Worm (Caenorhabditis elegans) whole organism, midembryonic: ENCODE measurements around the gene ced-13.

Source experiments
- T22C8.4 ChIP-seq: fragments of 200-800 bp; sonication (Bioruptor generic); IDR thresholded peaks from 2 replicates; pipeline ENCODE4 v1.3.6; 2022; ENCODE audit warnings: missing genetic modification characterization, missing compliant biosample characterization
- cog-1 ChIP-seq: sonication (generic microtip); optimal IDR thresholded peaks from 2 replicates; lab custom pipeline; 2016; ENCODE audit warnings: missing genetic modification characterization, missing compliant biosample characterization
- flt-1 ChIP-seq: fragments of 200-800 bp; sonication (Bioruptor generic); IDR thresholded peaks from 2 replicates; pipeline ENCODE4 v1.3.6; 2022; ENCODE audit warnings: missing genetic modification characterization, missing compliant biosample characterization
- klf-2 ChIP-seq: fragments of 200-800 bp; sonication (Bioruptor generic); conservative IDR thresholded peaks from 2 replicates; pipeline ENCODE4 v1.3.6; 2022; ENCODE audit warnings: missing genetic modification reagents, missing genetic modification characterization, missing compliant biosample characterization
- med-1 ChIP-seq: sonication (generic microtip); optimal IDR thresholded peaks from 2 replicates; lab custom pipeline; 2017; ENCODE audit warnings: missing genetic modification characterization, mild to moderate bottlenecking, missing compliant biosample characterization, antibody characterized with exemption, missing genetic modification reagents; ENCODE audit not compliant: insufficient read depth
- ref-1 ChIP-seq: fragments of 200-800 bp; sonication (Bioruptor generic); conservative IDR thresholded peaks from 2 replicates; pipeline ENCODE4 v1.3.6; 2022; ENCODE audit warnings: missing genetic modification reagents, missing genetic modification characterization, missing compliant biosample characterization
- tab-1 ChIP-seq: fragments of 200-800 bp; sonication (Bioruptor generic); IDR thresholded peaks from 2 replicates; pipeline ENCODE4 v1.3.6; 2022; ENCODE audit warnings: missing genetic modification characterization, missing compliant biosample characterization
- ztf-23 ChIP-seq: fragments of 200-800 bp; sonication (Bioruptor generic); IDR thresholded peaks from 2 replicates; pipeline ENCODE4 v1.3.6; 2022; ENCODE audit warnings: missing genetic modification reagents, missing genetic modification characterization, missing compliant biosample characterization
- ztf-29 ChIP-seq: fragments of 200-800 bp; sonication (Bioruptor generic); IDR thresholded peaks from 2 replicates; pipeline ENCODE4 v1.3.6; 2022; ENCODE audit warnings: missing genetic modification reagents, missing genetic modification characterization, missing compliant biosample characterization

ced-13 gene

ce11 chrX:8311590-8311989 lies 12.1 kb upstream of the ced-13 start:
- TF ChIP-seq cog-1 (tag; lab: Kevin White, UChicago) (no peak), klf-2 (GFP tag; lab: Robert Waterston, UW) (no peak), T22C8.4 (GFP tag; lab: Robert Waterston, UW) (no peak), tab-1 (GFP tag; lab: Robert Waterston, UW) (no peak), ztf-29 (no peak), ztf-23 (GFP tag; lab: Robert Waterston, UW) (no peak), ref-1 (GFP tag; lab: Robert Waterston, UW) (no peak), flt-1 (GFP tag; lab: Robert Waterston, UW) (no peak), med-1 (GFP tag; lab: Kevin White, UChicago) (no peak)

- no peak for TF ChIP-seq ztf-23 (GFP tag; lab: Robert Waterston, UW)
- no peak for TF ChIP-seq ref-1 (GFP tag; lab: Robert Waterston, UW)
- no peak for TF ChIP-seq cog-1 (tag; lab: Kevin White, UChicago)
- no peak for TF ChIP-seq tab-1 (GFP tag; lab: Robert Waterston, UW)
- TF ChIP-seq flt-1 (GFP tag; lab: Robert Waterston, UW): no peak
- no peak for TF ChIP-seq T22C8.4 (GFP tag; lab: Robert Waterston, UW)
- TF ChIP-seq klf-2 (GFP tag; lab: Robert Waterston, UW): no peak
- TF ChIP-seq med-1 (GFP tag; lab: Kevin White, UChicago): no peak
- no peak for TF ChIP-seq ztf-29
These were observed 11.3 kb upstream of the ced-13 start for ce11 chrX:8310747-8311146.

- TF ChIP-seq ztf-29 (no peak), tab-1 (GFP tag; lab: Robert Waterston, UW) (no peak), ref-1 (GFP tag; lab: Robert Waterston, UW) (no peak), ztf-23 (GFP tag; lab: Robert Waterston, UW) (no peak), cog-1 (tag; lab: Kevin White, UChicago) (no peak), med-1 (GFP tag; lab: Kevin White, UChicago) (no peak), flt-1 (GFP tag; lab: Robert Waterston, UW) (no peak), klf-2 (GFP tag; lab: Robert Waterston, UW) (no peak), T22C8.4 (GFP tag; lab: Robert Waterston, UW) (no peak)
These were observed 9.0 kb upstream of the ced-13 start for ce11 chrX:8308491-8308890.

ce11 chrX:8307600-8307999 lies 8.1 kb upstream of the ced-13 start, which contains the start of gene R09F10.5:
Gene R09F10.5, minus strand, starts transcription at chrX:8307700.
- TF ChIP-seq cog-1 (tag; lab: Kevin White, UChicago) (no peak), klf-2 (GFP tag; lab: Robert Waterston, UW) (no peak), flt-1 (GFP tag; lab: Robert Waterston, UW) (no peak), tab-1 (GFP tag; lab: Robert Waterston, UW) (no peak), med-1 (GFP tag; lab: Kevin White, UChicago) (no peak), ref-1 (GFP tag; lab: Robert Waterston, UW) (no peak), ztf-29 (no peak), T22C8.4 (GFP tag; lab: Robert Waterston, UW) (no peak), ztf-23 (GFP tag; lab: Robert Waterston, UW) (no peak)

ce11 chrX:8302803-8303202 lies 3.3 kb upstream of the ced-13 start:
- TF ChIP-seq ref-1 (GFP tag; lab: Robert Waterston, UW): no peak
- TF ChIP-seq cog-1 (tag; lab: Kevin White, UChicago): no peak
- no peak for TF ChIP-seq tab-1 (GFP tag; lab: Robert Waterston, UW)
- TF ChIP-seq ztf-29: no peak
- no peak for TF ChIP-seq flt-1 (GFP tag; lab: Robert Waterston, UW)
- no peak for TF ChIP-seq klf-2 (GFP tag; lab: Robert Waterston, UW)
- TF ChIP-seq ztf-23 (GFP tag; lab: Robert Waterston, UW): no peak
- no peak for TF ChIP-seq T22C8.4 (GFP tag; lab: Robert Waterston, UW)
- TF ChIP-seq med-1 (GFP tag; lab: Kevin White, UChicago): no peak

ce11 chrX:8302299-8302698 lies 2.8 kb upstream of the ced-13 start, which contains the start of gene inx-5:
Gene inx-5, minus strand, starts transcription at chrX:8302399.
- TF ChIP-seq klf-2 (GFP tag; lab: Robert Waterston, UW): no peak
- no peak for TF ChIP-seq flt-1 (GFP tag; lab: Robert Waterston, UW)
- no peak for TF ChIP-seq ztf-23 (GFP tag; lab: Robert Waterston, UW)
- TF ChIP-seq ztf-29: no peak

ce11 chrX:8297333-8297732 lies 2.1 kb downstream of the ced-13 start:
- no peak for TF ChIP-seq ztf-23 (GFP tag; lab: Robert Waterston, UW)
- TF ChIP-seq med-1 (GFP tag; lab: Kevin White, UChicago): no peak
- no peak for TF ChIP-seq klf-2 (GFP tag; lab: Robert Waterston, UW)
- no peak for TF ChIP-seq ztf-29
- no peak for TF ChIP-seq flt-1 (GFP tag; lab: Robert Waterston, UW)
- TF ChIP-seq tab-1 (GFP tag; lab: Robert Waterston, UW): no peak
- no peak for TF ChIP-seq cog-1 (tag; lab: Kevin White, UChicago)
- no peak for TF ChIP-seq T22C8.4 (GFP tag; lab: Robert Waterston, UW)
- no peak for TF ChIP-seq ref-1 (GFP tag; lab: Robert Waterston, UW)

ce11 chrX:8294586-8294985 lies 4.9 kb downstream of the ced-13 start, which contains the start of gene R09F10.3:
Gene R09F10.3, plus strand, starts transcription at chrX:8294625.
- TF ChIP-seq klf-2 (GFP tag; lab: Robert Waterston, UW): no peak
- TF ChIP-seq med-1 (GFP tag; lab: Kevin White, UChicago): no peak
- no peak for TF ChIP-seq T22C8.4 (GFP tag; lab: Robert Waterston, UW)
- TF ChIP-seq ztf-29: no peak

- TF ChIP-seq ref-1 (GFP tag; lab: Robert Waterston, UW) (no peak), cog-1 (tag; lab: Kevin White, UChicago) (peak; percentile 84), med-1 (GFP tag; lab: Kevin White, UChicago) (no peak), flt-1 (GFP tag; lab: Robert Waterston, UW) (peak; percentile 74; the same call in 1 of the 2 replicates), ztf-29 (no peak)
These were observed 12.6 kb downstream of the ced-13 start, which contains the start of gene sec-16A.2 for ce11 chrX:8286740-8287299. Gene sec-16A.2, plus strand, starts transcription at chrX:8287249.
